Worm (Caenorhabditis elegans): Measurements from ENCODE around the gene ZK355.2.

DNA sequence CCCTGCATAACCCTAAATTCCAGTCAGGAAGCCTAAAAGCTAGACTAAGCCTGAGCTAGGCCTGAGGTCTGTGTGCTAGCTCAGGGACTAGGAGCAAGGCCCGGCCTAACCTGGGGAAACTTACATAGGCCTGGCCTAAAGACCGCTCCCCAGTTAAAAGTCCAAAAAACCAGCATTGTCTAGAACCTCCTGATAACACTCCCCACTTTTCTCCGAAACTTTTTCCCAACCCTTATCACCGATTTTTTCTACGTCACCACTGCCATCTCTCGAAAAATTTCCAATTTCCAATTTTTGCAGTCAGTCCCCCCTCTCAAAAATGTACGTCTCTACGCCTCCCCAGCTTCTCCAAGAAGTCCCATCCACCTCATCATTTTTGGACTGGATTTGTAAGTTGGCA lies at the start of gene ZK355.2:
- TF ChIP-seq him-1 (tag; optimal IDR thresholded peaks at IDR 0.05) (no peak), dao-5 (tag; optimal IDR thresholded peaks at IDR 0.05) (no peak), W03F9.2 (tag; optimal IDR thresholded peaks at IDR 0.05) (no peak)
